Fruit fly (Drosophila melanogaster) whole organism, pupa: ENCODE measurements around the gene Ugt35D1.

Experiments
- CG12605 ChIP-seq: fragments of 200-800 bp; sonication (Bioruptor generic); IDR thresholded peaks from 2 replicates; pipeline ENCODE4 v1.3.6; 2022; ENCODE audit warnings: missing biosample characterization, missing genetic modification characterization
- CG13204 ChIP-seq: fragments of 200-800 bp; sonication (Bioruptor generic); optimal IDR thresholded peaks from 2 replicates; lab custom pipeline; 2018; ENCODE audit warnings: missing biosample characterization, mild to moderate bottlenecking, missing genetic modification characterization, moderate library complexity
- CG17806 ChIP-seq: fragments of 200-800 bp; sonication (Bioruptor generic); optimal IDR thresholded peaks from 2 replicates; lab custom pipeline; 2018; ENCODE audit warnings: missing biosample characterization, mild to moderate bottlenecking, missing genetic modification characterization, moderate library complexity
- CG32121 ChIP-seq: fragments of 200-800 bp; sonication (Bioruptor generic); IDR thresholded peaks from 2 replicates; pipeline ENCODE4 v1.3.6; 2022; ENCODE audit warnings: missing biosample characterization, missing genetic modification characterization
- CG8159 ChIP-seq: fragments of 200-800 bp; sonication (Bioruptor generic); optimal IDR thresholded peaks from 3 replicates; lab custom pipeline; 2018; ENCODE audit warnings: missing biosample characterization, mild to moderate bottlenecking, missing genetic modification characterization, moderate library complexity
- CG8301 ChIP-seq: fragments of 200-800 bp; sonication (Bioruptor generic); optimal IDR thresholded peaks from 2 replicates; lab custom pipeline; 2018; ENCODE audit warnings: missing biosample characterization, mild to moderate bottlenecking, missing genetic modification characterization
- CG9948 ChIP-seq: fragments of 200-800 bp; sonication (Bioruptor generic); optimal IDR thresholded peaks from 2 replicates; lab custom pipeline; 2018; ENCODE audit warnings: missing biosample characterization, mild to moderate bottlenecking, missing genetic modification characterization, moderate library complexity
- D1 ChIP-seq: fragments of 200-800 bp; sonication (Bioruptor generic); optimal IDR thresholded peaks from 2 replicates; lab custom pipeline; 2018; ENCODE audit warnings: missing biosample characterization, mild to moderate bottlenecking, missing genetic modification characterization, moderate library complexity
- EcR ChIP-seq: fragments of 200-800 bp; sonication (Bioruptor generic); optimal IDR thresholded peaks from 3 replicates; lab custom pipeline; 2019; ENCODE audit warnings: missing biosample characterization, missing genetic modification characterization, mild to moderate bottlenecking, moderate library complexity, missing genetic modification reagents
- Ets98B ChIP-seq: fragments of 200-800 bp; sonication (Bioruptor generic); IDR thresholded peaks from 2 replicates; pipeline ENCODE4 v1.3.6; 2022; ENCODE audit warnings: missing biosample characterization, missing genetic modification characterization
- Pif1B ChIP-seq: fragments of 200-800 bp; sonication (Bioruptor generic); optimal IDR thresholded peaks from 3 replicates; lab custom pipeline; 2016; ENCODE audit warnings: missing biosample characterization, missing genetic modification characterization
- fd96Ca ChIP-seq: fragments of 200-800 bp; sonication (Bioruptor generic); IDR thresholded peaks from 3 replicates; pipeline ENCODE4 v1.3.6; 2022; ENCODE audit warnings: missing biosample characterization, missing genetic modification characterization
- gl ChIP-seq: fragments of 200-800 bp; sonication (Bioruptor generic); optimal IDR thresholded peaks from 2 replicates; lab custom pipeline; 2018; ENCODE audit warnings: missing biosample characterization, mild to moderate bottlenecking, missing genetic modification characterization
- rn ChIP-seq: fragments of 200-800 bp; sonication (Bioruptor generic); IDR thresholded peaks from 2 replicates; pipeline ENCODE4 v1.3.6; 2022; ENCODE audit warnings: missing biosample characterization, missing genetic modification characterization

- TF ChIP-seq CG8159 (tag; lab: Kevin White, UChicago) (peak; percentile 93), Ets98B (peak; percentile 98), D1 (tag; lab: Kevin White, UChicago) (peak; percentile 81), CG32121 (peak; percentile 99), rn (GFP tag; lab: Robert Waterston, UW) (peak; percentile 97), CG9948 (tag; lab: Kevin White, UChicago) (peak; percentile 97), CG13204 (GFP tag; lab: Kevin White, UChicago) (no peak), CG12605 (GFP tag; lab: Robert Waterston, UW) (peak; percentile 97), CG17806 (tag; lab: Kevin White, UChicago) (peak; percentile 97), CG8301 (tag; lab: Kevin White, UChicago) (peak; percentile 99), fd96Ca (GFP tag; lab: Robert Waterston, UW) (peak; percentile 99), gl (tag; lab: Kevin White, UChicago) (peak; percentile 91), EcR (GFP tag; lab: Kevin White, UChicago) (no peak), Pif1B (GFP tag; lab: Kevin White, UChicago) (peak; percentile 98)
These were observed 11.0 kb downstream of the Ugt35D1 start for dm6 chr3R:31384108-31384507.
